Worm (Caenorhabditis elegans): Measurements from ENCODE around the gene clp-6.

- TF ChIP-seq him-1 (tag; optimal IDR thresholded peaks at IDR 0.05), result no peak
- TF ChIP-seq W03F9.2 (tag; optimal IDR thresholded peaks at IDR 0.05), result no peak
- TF ChIP-seq dao-5 (tag; optimal IDR thresholded peaks at IDR 0.05), result no peak
These were observed 14.2 kb downstream of the clp-6 start, which contains the start of gene jtr-1 for ce11 chrIV:1420603-1421002.

Measured in whole organism, L4/young adult.